Fruit fly (Drosophila melanogaster): Measurements from ENCODE around the gene CG16723.

- no peak for TF ChIP-seq Myc (optimal IDR thresholded peaks at IDR 0.05)
- no peak for TF ChIP-seq psq (optimal IDR thresholded peaks at IDR 0.05)
- TF ChIP-seq ttk (optimal IDR thresholded peaks at IDR 0.05), result no peak
- no peak for TF ChIP-seq Sin3A (optimal IDR thresholded peaks at IDR 0.05)
- TF ChIP-seq h (optimal IDR thresholded peaks at IDR 0.05), result no peak
These were observed at the start of gene CG16723 for dm6 chr3R:23596173-23596572.
